Fruit fly (Drosophila melanogaster): ENCODE measurements around the gene Mnat9.

Mnat9 gene

DNA sequence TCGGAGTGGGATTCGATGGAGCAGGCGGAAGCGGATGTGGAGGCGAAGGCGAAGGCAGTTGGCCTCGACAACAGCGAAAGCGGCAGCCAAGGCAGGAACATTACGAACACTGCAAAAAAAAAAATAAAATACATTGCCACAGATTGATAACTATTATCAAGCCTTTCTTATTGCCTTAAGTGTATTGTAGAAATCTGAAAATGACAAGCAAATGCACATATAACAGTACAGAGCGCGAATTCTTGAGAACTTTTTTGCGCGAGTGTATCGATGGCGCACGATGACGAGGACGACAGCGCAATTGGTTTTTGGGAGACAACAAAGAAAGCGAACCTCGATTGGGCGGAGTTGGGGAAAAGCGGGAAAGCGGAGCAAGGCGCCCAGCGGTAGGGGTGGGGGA lies 14.4 kb upstream of the Mnat9 start (continued):
- TF ChIP-seq Doc3 (GFP tag; IDR thresholded peaks at IDR 0.05; ENCODE audit: partially characterized antibody) (no peak), Pdp1 (GFP tag; optimal IDR thresholded peaks at IDR 0.05) (no peak), shn (GFP tag; optimal IDR thresholded peaks at IDR 0.05) (no peak), CG12391 (tag; optimal IDR thresholded peaks at IDR 0.05) (no peak), CG17186 (GFP tag; optimal IDR thresholded peaks at IDR 0.05) (no peak), eyg (GFP tag; optimal IDR thresholded peaks at IDR 0.05) (no peak), trh (GFP tag; optimal IDR thresholded peaks at IDR 0.05) (no peak), emc (GFP tag; optimal IDR thresholded peaks at IDR 0.05) (no peak), gsb-n (tag; optimal IDR thresholded peaks at IDR 0.05) (no peak), CG30020 (tag; optimal IDR thresholded peaks at IDR 0.05) (no peak), ewg (GFP tag; optimal IDR thresholded peaks at IDR 0.05) (no peak), lab (GFP tag; optimal IDR thresholded peaks at IDR 0.05) (peak; percentile 65), CG10431 (GFP tag; optimal IDR thresholded peaks at IDR 0.05) (no peak), odd (GFP tag; optimal IDR thresholded peaks at IDR 0.05) (no peak), kah (GFP tag; optimal IDR thresholded peaks at IDR 0.05) (no peak), peb (GFP tag; IDR thresholded peaks at IDR 0.05) (no peak), unpg (GFP tag; optimal IDR thresholded peaks at IDR 0.05) (no peak), H15 (GFP tag; IDR thresholded peaks at IDR 0.05) (no peak), CG13296 (GFP tag; optimal IDR thresholded peaks at IDR 0.05) (no peak), Dll (GFP tag; IDR thresholded peaks at IDR 0.05; ENCODE audit: partially characterized antibody) (no peak), CG7556 (GFP tag; optimal IDR thresholded peaks at IDR 0.05) (peak; percentile 20), bsh (GFP tag; optimal IDR thresholded peaks at IDR 0.05) (no peak), fd64A (GFP tag; optimal IDR thresholded peaks at IDR 0.05) (no peak), dm (GFP tag; optimal IDR thresholded peaks at IDR 0.05) (no peak), hkb (optimal IDR thresholded peaks at IDR 0.05) (no peak), hkb (GFP tag; IDR thresholded peaks at IDR 0.05) (no peak), CG2116 (GFP tag; optimal IDR thresholded peaks at IDR 0.05) (no peak), CG3065 (GFP tag; optimal IDR thresholded peaks at IDR 0.05) (no peak), CG10979 (tag; optimal IDR thresholded peaks at IDR 0.05) (no peak), ssp (GFP tag; IDR thresholded peaks at IDR 0.05) (no peak), CG10321 (GFP tag; IDR thresholded peaks at IDR 0.05) (no peak), CG18599 (GFP tag; optimal IDR thresholded peaks at IDR 0.05) (peak; percentile 70), CG13624 (GFP tag; optimal IDR thresholded peaks at IDR 0.05) (peak; percentile 46), H2.0 (GFP tag; IDR thresholded peaks at IDR 0.05) (0 out of 2 replicates have a peak, but pooled peaks have one; percentile 25), CG2129 (GFP tag; IDR thresholded peaks at IDR 0.05; ENCODE audit: partially characterized antibody) (no peak), onecut (GFP tag; IDR thresholded peaks at IDR 0.05) (no peak), CG7786 (GFP tag; optimal IDR thresholded peaks at IDR 0.05) (peak; percentile 16), wek (GFP tag; optimal IDR thresholded peaks at IDR 0.05) (no peak), gfzf (GFP tag; optimal IDR thresholded peaks at IDR 0.05) (no peak), Stat92E (GFP tag; optimal IDR thresholded peaks at IDR 0.05) (no peak), Asciz (GFP tag; optimal IDR thresholded peaks at IDR 0.05) (no peak), CG9817 (tag; optimal IDR thresholded peaks at IDR 0.05) (no peak), insv (GFP tag; optimal IDR thresholded peaks at IDR 0.05) (no peak), MBD-R2 (GFP tag; IDR thresholded peaks at IDR 0.05) (no peak), Deaf1 (tag; optimal IDR thresholded peaks at IDR 0.05) (no peak), CG4404 (GFP tag; IDR thresholded peaks at IDR 0.05) (no peak), CG18764 (GFP tag; optimal IDR thresholded peaks at IDR 0.05) (no peak), bab2 (GFP tag; optimal IDR thresholded peaks at IDR 0.05) (no peak), CG1647 (GFP tag; optimal IDR thresholded peaks at IDR 0.05) (no peak), kay (GFP tag; optimal IDR thresholded peaks at IDR 0.05) (no peak), so (GFP tag; IDR thresholded peaks at IDR 0.05) (0 out of 3 replicates have a peak, but pooled peaks have one; percentile 24)

Measured in whole organism, embryonic.